Fruit fly (Drosophila melanogaster) whole organism, embryonic: ENCODE results near the gene Alp13.

ENCODE experiments used
- Adf1 ChIP-seq: fragments of 200-800 bp; sonication (Bioruptor generic); IDR thresholded peaks from 2 replicates; pipeline ENCODE4 v1.3.6; 2022; ENCODE audit warnings: missing biosample characterization, missing genetic modification characterization
- CG1024 ChIP-seq: fragments of 200-800 bp; sonication (Bioruptor generic); IDR thresholded peaks from 2 replicates; pipeline ENCODE4 v1.3.6; 2022; ENCODE audit warnings: missing biosample characterization, missing genetic modification characterization
- CG10267 ChIP-seq: fragments of 200-800 bp; sonication (Bioruptor generic); optimal IDR thresholded peaks from 2 replicates; lab custom pipeline; 2018; ENCODE audit warnings: missing biosample characterization, mild to moderate bottlenecking, missing genetic modification characterization, moderate library complexity
- CG10274 ChIP-seq: fragments of 200-800 bp; sonication (Bioruptor generic); optimal IDR thresholded peaks from 3 replicates; lab custom pipeline; 2017; ENCODE audit warnings: missing biosample characterization, mild to moderate bottlenecking, missing genetic modification characterization
- CG10462 ChIP-seq: fragments of 200-800 bp; sonication (Bioruptor generic); optimal IDR thresholded peaks from 2 replicates; lab custom pipeline; 2016; ENCODE audit warnings: missing biosample characterization, missing genetic modification characterization
- CG11247 ChIP-seq: fragments of 200-800 bp; sonication (Bioruptor generic); IDR thresholded peaks from 2 replicates; pipeline ENCODE4 v1.3.6; 2022; ENCODE audit warnings: missing biosample characterization, missing genetic modification characterization
- CG11456 ChIP-seq: fragments of 200-800 bp; sonication (Bioruptor generic); IDR thresholded peaks from 3 replicates; pipeline ENCODE4 v1.3.6; 2022; ENCODE audit warnings: missing biosample characterization, missing genetic modification characterization
- CG11504 ChIP-seq: fragments of 200-800 bp; sonication (Bioruptor generic); optimal IDR thresholded peaks from 3 replicates; lab custom pipeline; 2019; ENCODE audit warnings: missing biosample characterization, mild to moderate bottlenecking, missing genetic modification characterization, moderate library complexity
- CG14710 ChIP-seq: fragments of 200-800 bp; sonication (Bioruptor generic); optimal IDR thresholded peaks from 3 replicates; lab custom pipeline; 2019; ENCODE audit warnings: missing biosample characterization, mild to moderate bottlenecking, missing genetic modification characterization, moderate library complexity
- CG14860 ChIP-seq: fragments of 200-800 bp; sonication (Bioruptor generic); IDR thresholded peaks from 3 replicates; pipeline ENCODE4 v1.3.6; 2022; ENCODE audit warnings: missing biosample characterization, missing genetic modification characterization; ENCODE audit not compliant: partially characterized antibody
- CG14965 ChIP-seq: fragments of 200-800 bp; sonication (Bioruptor generic); optimal IDR thresholded peaks from 2 replicates; lab custom pipeline; 2016; ENCODE audit warnings: missing biosample characterization, missing genetic modification characterization, borderline replicate concordance
- CG15011 ChIP-seq: fragments of 200-800 bp; sonication (Bioruptor generic); optimal IDR thresholded peaks from 3 replicates; lab custom pipeline; 2018; ENCODE audit warnings: missing biosample characterization, mild to moderate bottlenecking, missing genetic modification characterization
- CG1792 ChIP-seq: fragments of 200-800 bp; sonication (Bioruptor generic); optimal IDR thresholded peaks from 2 replicates; lab custom pipeline; 2016; ENCODE audit warnings: missing biosample characterization, missing genetic modification characterization
- CG18011 ChIP-seq: fragments of 200-800 bp; sonication (Bioruptor generic); optimal IDR thresholded peaks from 2 replicates; lab custom pipeline; 2017; ENCODE audit warnings: missing biosample characterization, missing genetic modification characterization, mild to moderate bottlenecking, moderate library complexity, missing genotype
- CG3847 ChIP-seq: fragments of 200-800 bp; sonication (Bioruptor generic); IDR thresholded peaks from 2 replicates; pipeline ENCODE4 v1.3.6; 2022; ENCODE audit warnings: missing biosample characterization, missing genetic modification characterization
- CG4730 ChIP-seq: fragments of 200-800 bp; sonication (Bioruptor generic); IDR thresholded peaks from 2 replicates; pipeline ENCODE4 v1.3.6; 2022; ENCODE audit warnings: missing biosample characterization, missing genetic modification characterization
- CG6683 ChIP-seq: fragments of 200-800 bp; sonication (Bioruptor generic); optimal IDR thresholded peaks from 2 replicates; lab custom pipeline; 2017; ENCODE audit warnings: missing biosample characterization, mild to moderate bottlenecking, missing genetic modification characterization, missing genetic modification reagents
- CG6791 ChIP-seq: fragments of 200-800 bp; sonication (Bioruptor generic); IDR thresholded peaks from 3 replicates; pipeline ENCODE4 v1.3.6; 2022; ENCODE audit warnings: missing biosample characterization, missing genetic modification characterization; ENCODE audit not compliant: partially characterized antibody
- CG6813 ChIP-seq: fragments of 200-800 bp; sonication (Bioruptor generic); optimal IDR thresholded peaks from 2 replicates; lab custom pipeline; 2017; ENCODE audit warnings: missing biosample characterization, missing genetic modification characterization, mild to moderate bottlenecking, moderate library complexity, missing genetic modification reagents
- CG8924 ChIP-seq: fragments of 200-800 bp; optimal IDR thresholded peaks from 3 replicates; lab custom pipeline; 2019; ENCODE audit warnings: missing biosample characterization, mild to moderate bottlenecking, missing genetic modification characterization, moderate library complexity
- CkIIα-i1 ChIP-seq: fragments of 200-800 bp; sonication (Bioruptor generic); IDR thresholded peaks from 2 replicates; pipeline ENCODE4 v1.3.6; 2022; ENCODE audit warnings: missing biosample characterization, missing genetic modification characterization
- HHEX ChIP-seq: fragments of 200-800 bp; sonication (Bioruptor generic); optimal IDR thresholded peaks from 3 replicates; lab custom pipeline; 2017; ENCODE audit warnings: missing biosample characterization, mild to moderate bottlenecking, missing genetic modification characterization, missing genetic modification reagents
- Hand ChIP-seq: fragments of 200-800 bp; sonication (Bioruptor generic); optimal IDR thresholded peaks from 2 replicates; lab custom pipeline; 2017; ENCODE audit warnings: mild to moderate bottlenecking, missing biosample characterization, missing genetic modification reagents, missing genetic modification characterization
- Hr39 ChIP-seq: fragments of >200 bp; optimal IDR thresholded peaks from 2 replicates; lab custom pipeline; 2017
- Lim3 ChIP-seq: fragments of 200-800 bp; sonication (Bioruptor generic); IDR thresholded peaks from 2 replicates; pipeline ENCODE4 v1.3.6; 2022; ENCODE audit warnings: missing biosample characterization, missing genetic modification characterization
- Mad ChIP-seq: fragments of 200-800 bp; sonication (Bioruptor generic); optimal IDR thresholded peaks from 2 replicates; lab custom pipeline; 2016; ENCODE audit warnings: missing biosample characterization, missing genetic modification characterization
- Neu2 ChIP-seq: fragments of 200-800 bp; sonication (Bioruptor generic); optimal IDR thresholded peaks from 3 replicates; lab custom pipeline; 2016; ENCODE audit warnings: missing biosample characterization, missing genetic modification characterization, borderline replicate concordance
- Sry-β ChIP-seq: fragments of 200-800 bp; sonication (Bioruptor generic); optimal IDR thresholded peaks from 2 replicates; lab custom pipeline; 2018; ENCODE audit warnings: missing biosample characterization, mild to moderate bottlenecking, missing genetic modification characterization, moderate library complexity
- Stat92E ChIP-seq, 3 experiments: fragments of >200 bp in 2 of 3; fragments of 200-800 bp in 1 of 3; sonication (Bioruptor generic) in 1 of 3; optimal IDR thresholded peaks; 2 replicates each; lab custom pipeline; 2017 to 2019; ENCODE audit warnings: missing biosample characterization in 3 of 3, missing genetic modification characterization in 3 of 3, mild to moderate bottlenecking in 1 of 3, moderate library complexity in 1 of 3
- Trl ChIP-seq, 3 experiments: fragments of >200 bp in 2 of 3; fragments of 200-800 bp in 1 of 3; sonication (Bioruptor generic) in 1 of 3; optimal IDR thresholded peaks; 2 replicates in 1 of 3; 3 replicates in 2 of 3; lab custom pipeline; 2016 to 2017; ENCODE audit warnings: missing biosample characterization in 1 of 3, missing genetic modification characterization in 1 of 3
- Vsx1 ChIP-seq: fragments of 200-800 bp; sonication (Bioruptor generic); optimal IDR thresholded peaks from 2 replicates; lab custom pipeline; 2017; ENCODE audit warnings: missing biosample characterization, mild to moderate bottlenecking, missing genetic modification characterization, missing genetic modification reagents
- al ChIP-seq: fragments of 200-800 bp; sonication (Bioruptor generic); IDR thresholded peaks from 2 replicates; pipeline ENCODE4 v1.3.6; 2022; ENCODE audit warnings: missing biosample characterization, missing genetic modification characterization
- bab2 ChIP-seq: fragments of 200-800 bp; sonication (Bioruptor generic); optimal IDR thresholded peaks from 2 replicates; lab custom pipeline; 2016; ENCODE audit warnings: missing biosample characterization, missing genetic modification characterization
- caup ChIP-seq: fragments of 200-800 bp; sonication (Bioruptor generic); optimal IDR thresholded peaks from 3 replicates; lab custom pipeline; 2017; ENCODE audit warnings: missing biosample characterization, mild to moderate bottlenecking, missing genetic modification characterization, moderate library complexity; ENCODE audit not compliant: severe bottlenecking
- croc ChIP-seq: fragments of 200-800 bp; sonication (Bioruptor generic); conservative IDR thresholded peaks from 3 replicates; pipeline ENCODE4 v1.3.6; 2022; ENCODE audit warnings: missing biosample characterization, missing genetic modification characterization
- crp ChIP-seq, 2 experiments: fragments of 200-800 bp; sonication (Bioruptor generic); optimal IDR thresholded peaks; 2 replicates in 1 of 2; 3 replicates in 1 of 2; lab custom pipeline; 2017; ENCODE audit warnings: missing biosample characterization in 2 of 2, missing genetic modification characterization in 2 of 2, mild to moderate bottlenecking in 1 of 2, moderate library complexity in 1 of 2
- exex ChIP-seq: fragments of 200-800 bp; sonication (Bioruptor generic); optimal IDR thresholded peaks from 4 replicates; lab custom pipeline; 2018; ENCODE audit warnings: missing biosample characterization, mild to moderate bottlenecking, missing genetic modification characterization, moderate library complexity
- lilli ChIP-seq: fragments of 200-800 bp; sonication (Bioruptor generic); optimal IDR thresholded peaks from 3 replicates; lab custom pipeline; 2016; ENCODE audit warnings: missing biosample characterization, missing genetic modification characterization
- lov ChIP-seq, 2 experiments: fragments of 200-800 bp in 1 of 2; fragments of >200 bp in 1 of 2; sonication (Bioruptor generic) in 1 of 2; IDR thresholded peaks in 1 of 2; optimal IDR thresholded peaks in 1 of 2; 2 replicates in 1 of 2; 3 replicates in 1 of 2; pipeline versions ENCODE4 v1.3.6 to Lab custom; 2017 to 2022; ENCODE audit warnings: missing biosample characterization in 1 of 2, missing genetic modification characterization in 1 of 2
- pros ChIP-seq: fragments of 200-800 bp; sonication (Bioruptor generic); optimal IDR thresholded peaks from 3 replicates; lab custom pipeline; 2019; ENCODE audit warnings: missing biosample characterization, mild to moderate bottlenecking, missing genetic modification characterization, moderate library complexity
- run ChIP-seq: fragments of 200-800 bp; sonication (Bioruptor generic); optimal IDR thresholded peaks from 3 replicates; lab custom pipeline; 2018; ENCODE audit warnings: missing biosample characterization, mild to moderate bottlenecking, missing genetic modification characterization
- shn ChIP-seq: fragments of 200-800 bp; sonication (Bioruptor generic); optimal IDR thresholded peaks from 3 replicates; lab custom pipeline; 2016; ENCODE audit warnings: missing biosample characterization, missing genetic modification characterization
- sqz ChIP-seq: fragments of 200-800 bp; sonication (Bioruptor generic); optimal IDR thresholded peaks from 3 replicates; lab custom pipeline; 2018; ENCODE audit warnings: missing biosample characterization, mild to moderate bottlenecking, missing genetic modification characterization
- tap ChIP-seq: fragments of 200-800 bp; optimal IDR thresholded peaks from 3 replicates; lab custom pipeline; 2019; ENCODE audit warnings: missing biosample characterization, mild to moderate bottlenecking, missing genetic modification characterization, moderate library complexity
- tll ChIP-seq, 2 experiments: fragments of 200-800 bp in 1 of 2; fragments of >200 bp in 1 of 2; sonication (Bioruptor generic) in 1 of 2; optimal IDR thresholded peaks; 2 replicates each; lab custom pipeline; 2017 to 2019; ENCODE audit warnings: missing biosample characterization in 2 of 2, missing genetic modification characterization in 2 of 2, mild to moderate bottlenecking in 1 of 2, moderate library complexity in 1 of 2
- tx ChIP-seq: fragments of 200-800 bp; sonication (Bioruptor generic); optimal IDR thresholded peaks from 2 replicates; lab custom pipeline; 2016; ENCODE audit warnings: missing biosample characterization, missing genetic modification characterization
- yki ChIP-seq: fragments of >200 bp; optimal IDR thresholded peaks from 3 replicates; lab custom pipeline; 2018
- z ChIP-seq: fragments of 200-800 bp; sonication (Bioruptor generic); IDR thresholded peaks from 3 replicates; pipeline ENCODE4 v1.3.6; 2022; ENCODE audit warnings: missing biosample characterization, missing genetic modification characterization

Alp13 gene

DNA sequence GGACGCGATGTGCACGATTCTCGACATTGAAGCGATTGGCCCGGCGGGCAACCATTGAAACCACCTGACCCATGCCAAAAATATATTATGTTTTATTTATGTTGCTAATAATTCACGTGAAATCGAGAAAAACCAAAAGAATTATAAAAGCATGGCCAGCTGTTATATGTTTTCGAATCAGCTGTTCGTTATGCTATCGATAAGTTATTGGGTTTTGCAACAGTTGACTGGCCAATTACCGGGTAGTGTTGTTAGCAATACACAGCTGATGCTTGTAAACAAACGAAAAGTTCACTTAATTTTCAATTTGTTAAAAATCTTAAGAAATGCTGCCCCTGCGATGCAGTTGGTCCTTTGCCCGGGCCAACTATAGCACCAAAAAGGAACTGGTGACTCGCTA is 29.8 kb downstream of the Alp13 start, which contains the start of the genes CG11722 and mtTFB2 (continued):
- TF ChIP-seq CG14965 (GFP tag; lab: Kevin White, UChicago) (no peak), Neu2 (GFP tag; lab: Kevin White, UChicago) (no peak), shn (GFP tag; lab: Kevin White, UChicago) (no peak), Mad (GFP tag; lab: Kevin White, UChicago) (no peak), tx (GFP tag; lab: Kevin White, UChicago) (no peak), CG11247 (no peak), yki (lab: Kevin White, UChicago) (no peak), exex (peak; percentile 63), run (tag; lab: Kevin White, UChicago) (no peak), crp (GFP tag; optimal IDR thresholded peaks at IDR 0.05; lab: Kevin White, UChicago) (peak; percentile 50 to 95), tap (tag; lab: Kevin White, UChicago) (no peak), CG6791 (no peak), al (no peak), caup (GFP tag; lab: Kevin White, UChicago) (no peak), Sry-β (no peak), lov (optimal IDR thresholded peaks at IDR 0.05; lab: Kevin White, UChicago) (no peak), lov (GFP tag; IDR thresholded peaks at IDR 0.05; lab: Robert Waterston, UW) (no peak), Adf1 (GFP tag; lab: Robert Waterston, UW) (no peak), sqz (no peak), Vsx1 (GFP tag; lab: Kevin White, UChicago) (peak; percentile 97), CG10274 (GFP tag; lab: Kevin White, UChicago) (no peak), lilli (GFP tag; lab: Kevin White, UChicago) (no peak), CG11504 (tag; lab: Kevin White, UChicago) (no peak), CG14860 (no peak), Hr39 (lab: Kevin White, UChicago) (no peak), croc (GFP tag; lab: Robert Waterston, UW) (no peak), CG4730 (GFP tag; lab: Robert Waterston, UW) (no peak), Stat92E (GFP tag; optimal IDR thresholded peaks at IDR 0.05; lab: Kevin White, UChicago) (no peak), bab2 (GFP tag; lab: Kevin White, UChicago) (no peak), CG1792 (GFP tag; lab: Kevin White, UChicago) (no peak), CG8924 (tag; lab: Kevin White, UChicago) (no peak), CG10267 (peak; percentile 91), CG3847 (GFP tag; lab: Robert Waterston, UW) (no peak), pros (GFP tag; lab: Kevin White, UChicago) (no peak), CkIIα-i1 (GFP tag; lab: Robert Waterston, UW) (no peak)
- TF ChIP-seq, all 482 proteins: peak for 51

DNA sequence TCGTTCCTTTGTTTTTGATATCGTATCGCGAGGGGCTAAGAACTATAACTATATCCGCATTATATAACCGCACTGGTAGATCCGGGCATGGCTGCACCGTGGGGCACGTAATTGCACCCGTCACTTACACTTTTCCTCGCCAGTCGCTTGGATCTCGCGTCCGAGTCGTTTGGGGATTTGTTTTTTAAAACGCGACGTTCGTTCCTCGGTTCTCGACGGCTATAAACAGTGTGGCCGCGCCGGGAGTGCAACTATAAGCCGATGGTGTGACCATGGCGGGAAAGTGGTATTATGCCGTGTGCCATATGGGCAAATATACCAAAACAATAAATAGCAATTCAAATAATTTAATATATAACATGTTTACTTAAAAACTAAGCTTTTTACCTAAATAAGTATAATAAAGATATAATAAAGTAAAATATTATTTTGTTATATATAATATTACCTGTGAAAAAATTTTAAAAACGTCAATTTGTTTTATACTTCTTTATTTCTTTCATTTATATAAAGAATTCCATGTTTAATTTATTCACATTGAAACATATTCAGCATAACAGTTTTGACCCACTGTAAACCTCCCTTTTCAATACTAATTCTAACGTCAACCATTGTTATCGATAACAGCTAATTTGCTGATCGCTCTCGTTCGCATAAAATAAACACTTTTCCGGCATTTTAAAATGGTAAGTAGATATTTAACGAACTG is 32.4 kb downstream of the Alp13 start, which contains the start of the genes Mical and CG3909:
TSS of gene Mical (minus strand) at position 232 of the 709 bp plus-strand sequence.
TSS of gene CG3909 (plus strand) at position 607 of the 709 bp plus-strand sequence.
- peak; percentile 59 for TF ChIP-seq CG10462 (GFP tag; lab: Kevin White, UChicago)
- peak; percentile 40 for TF ChIP-seq CG6813 (GFP tag; lab: Kevin White, UChicago)
- peak; percentile 60 for TF ChIP-seq Hand (GFP tag; lab: Kevin White, UChicago)
- peak; percentile 65 for TF ChIP-seq CG6683 (GFP tag; lab: Kevin White, UChicago)
- no peak for TF ChIP-seq CG18011 (GFP tag; lab: Kevin White, UChicago)
- no peak for TF ChIP-seq sqz
- peak; percentile 91 for TF ChIP-seq CG11456 (GFP tag; lab: Robert Waterston, UW)
- peak; percentile 63 for TF ChIP-seq HHEX (GFP tag; lab: Kevin White, UChicago)
- TF ChIP-seq z (GFP tag; lab: Robert Waterston, UW) = no peak
- peak; percentile 63 for TF ChIP-seq run (tag; lab: Kevin White, UChicago)
- TF ChIP-seq Lim3 = 0 out of 2 replicates have a peak, but pooled peaks have one; percentile 29
- peak; percentile 89 for TF ChIP-seq CG14710 (tag; lab: Kevin White, UChicago)
- peak; percentile 14 for TF ChIP-seq CG15011
- TF ChIP-seq tll (GFP tag; optimal IDR thresholded peaks at IDR 0.05; lab: Kevin White, UChicago) = peak in 1 of 2 experiments; percentile 12
- no peak for TF ChIP-seq Trl (optimal IDR thresholded peaks at IDR 0.05; lab: Kevin White, UChicago)
- peak; percentile 58 for TF ChIP-seq Trl (GFP tag; optimal IDR thresholded peaks at IDR 0.05; lab: Kevin White, UChicago)
- TF ChIP-seq CG1024 (GFP tag; lab: Robert Waterston, UW) = peak; percentile 76
